Fruit fly (Drosophila melanogaster) S2 (cell line): ENCODE measurements around the gene CG10565.
A peak's percentile ranks its signal among the peaks of the same experiment; 100 is the strongest.

Source experiments
- CG8478 ChIP-seq: fragments of >200 bp; optimal IDR thresholded peaks from 2 replicates; lab custom pipeline; 2018
- CTCF ChIP-seq, 2 experiments: fragments of >200 bp; optimal IDR thresholded peaks; 2 replicates each; lab custom pipeline; 2018

CG10565 gene

DNA sequence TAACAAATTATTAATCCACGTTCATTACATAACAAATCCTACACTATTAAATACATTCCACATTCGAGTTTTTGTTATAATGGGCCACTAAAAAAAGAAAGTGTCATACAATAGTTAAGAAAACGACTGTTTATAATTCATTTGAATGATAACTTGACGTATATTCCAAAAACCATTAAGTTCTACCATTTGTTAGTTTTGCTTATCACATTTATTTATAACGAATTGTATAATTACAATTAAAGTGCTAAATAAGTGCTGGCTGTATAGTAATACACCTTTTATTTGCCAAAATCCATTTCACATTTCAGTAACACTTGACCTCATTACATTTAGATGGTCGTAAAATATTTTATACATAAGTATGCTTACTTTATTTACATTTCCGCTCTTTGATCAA, at the start of gene CG10565:
TSS of gene CG10565 (minus strand) at position 101 of the 400 bp plus-strand sequence.
- no peak for TF ChIP-seq CG8478 (lab: Kevin White, UChicago)
- no peak for TF ChIP-seq CTCF (optimal IDR thresholded peaks at IDR 0.05; lab: Kevin White, UChicago)

DNA sequence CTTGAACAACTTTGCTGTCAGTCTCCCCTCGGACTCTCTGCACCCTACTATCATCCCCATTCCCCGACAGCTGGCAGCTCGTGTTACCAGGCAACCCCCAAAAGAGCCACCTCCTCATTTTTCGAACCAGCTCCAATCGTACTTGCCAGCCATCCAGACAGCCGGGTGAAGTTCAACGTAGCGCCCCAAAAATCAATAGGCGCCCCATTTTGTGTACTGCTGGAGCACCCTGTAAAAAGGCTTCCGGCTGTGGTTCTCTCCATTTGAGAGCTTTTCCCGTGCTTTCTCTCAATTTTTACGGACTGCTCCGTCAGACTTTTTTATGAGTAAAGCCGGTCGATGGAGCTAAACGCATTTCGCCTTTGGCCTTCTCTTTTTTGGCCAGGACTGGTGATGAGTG, 49.5 kb upstream of the CG10565 start:
- TF ChIP-seq CG8478 (lab: Kevin White, UChicago) (no peak), CTCF (optimal IDR thresholded peaks at IDR 0.05; lab: Kevin White, UChicago) (no peak)

DNA sequence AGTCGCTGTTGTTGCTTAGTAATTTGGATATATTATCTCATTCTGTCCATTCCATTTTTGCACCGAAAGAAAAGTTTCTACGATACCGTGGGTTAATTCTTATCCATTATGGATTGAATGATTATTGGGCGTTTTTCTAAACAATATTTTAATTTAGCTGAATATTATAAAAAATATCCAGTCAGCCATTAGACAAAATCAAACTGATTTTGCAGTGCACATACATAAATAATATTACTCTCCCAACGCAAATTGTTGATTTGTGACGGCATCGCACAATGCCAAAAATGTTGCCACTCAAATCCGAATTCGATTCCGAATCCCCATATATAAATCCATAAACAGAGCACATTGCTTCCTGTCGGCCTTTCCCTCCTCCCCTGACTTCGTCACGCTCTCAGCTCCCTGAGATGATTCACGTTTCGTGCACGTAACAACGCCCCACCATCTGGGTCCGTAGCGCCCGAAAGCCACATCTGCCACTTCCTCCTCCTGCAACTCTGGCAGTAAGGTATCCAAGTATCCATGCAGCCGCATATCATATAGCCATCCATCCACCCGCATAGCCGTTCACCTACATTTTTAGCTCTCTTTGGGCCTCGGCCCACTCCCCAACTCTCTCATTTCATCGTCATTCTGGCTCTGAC, 40.9 kb upstream of the CG10565 start:
- TF ChIP-seq CG8478 (lab: Kevin White, UChicago) (no peak), CTCF (optimal IDR thresholded peaks at IDR 0.05; lab: Kevin White, UChicago) (no peak)

DNA sequence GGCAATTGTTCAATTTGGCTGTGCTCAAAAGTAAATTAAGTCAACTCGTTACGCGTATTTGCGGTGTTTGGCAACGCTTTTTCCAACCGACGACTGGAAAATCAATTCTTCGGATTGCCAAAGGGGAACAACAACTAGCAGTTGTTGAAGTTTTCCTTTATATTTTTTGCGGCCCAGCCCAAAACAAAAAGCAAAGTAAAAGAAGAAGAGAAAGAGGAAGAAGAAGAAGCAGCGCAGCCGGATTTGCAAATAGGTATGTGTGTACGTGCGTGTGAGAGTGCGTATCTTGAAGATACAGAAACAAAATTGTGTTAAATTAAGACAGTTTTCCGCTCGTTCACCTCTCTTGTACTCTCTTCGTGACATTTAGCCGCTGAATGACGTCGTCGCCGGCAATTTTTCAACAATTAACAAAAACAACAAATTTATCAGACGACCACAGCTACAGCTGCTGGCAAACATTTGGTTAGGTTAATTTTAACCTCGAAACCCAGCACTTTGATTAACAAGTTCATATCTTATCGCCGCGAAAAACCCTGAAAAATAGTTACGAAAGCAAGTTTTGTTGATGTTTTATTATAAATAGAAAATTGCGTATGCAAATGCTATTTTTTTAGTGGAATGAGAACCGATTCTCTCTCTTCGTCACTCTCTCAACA, 40.3 kb upstream of the CG10565 start:
- TF ChIP-seq CTCF (optimal IDR thresholded peaks at IDR 0.05; lab: Kevin White, UChicago) (no peak), CG8478 (lab: Kevin White, UChicago) (no peak)

DNA sequence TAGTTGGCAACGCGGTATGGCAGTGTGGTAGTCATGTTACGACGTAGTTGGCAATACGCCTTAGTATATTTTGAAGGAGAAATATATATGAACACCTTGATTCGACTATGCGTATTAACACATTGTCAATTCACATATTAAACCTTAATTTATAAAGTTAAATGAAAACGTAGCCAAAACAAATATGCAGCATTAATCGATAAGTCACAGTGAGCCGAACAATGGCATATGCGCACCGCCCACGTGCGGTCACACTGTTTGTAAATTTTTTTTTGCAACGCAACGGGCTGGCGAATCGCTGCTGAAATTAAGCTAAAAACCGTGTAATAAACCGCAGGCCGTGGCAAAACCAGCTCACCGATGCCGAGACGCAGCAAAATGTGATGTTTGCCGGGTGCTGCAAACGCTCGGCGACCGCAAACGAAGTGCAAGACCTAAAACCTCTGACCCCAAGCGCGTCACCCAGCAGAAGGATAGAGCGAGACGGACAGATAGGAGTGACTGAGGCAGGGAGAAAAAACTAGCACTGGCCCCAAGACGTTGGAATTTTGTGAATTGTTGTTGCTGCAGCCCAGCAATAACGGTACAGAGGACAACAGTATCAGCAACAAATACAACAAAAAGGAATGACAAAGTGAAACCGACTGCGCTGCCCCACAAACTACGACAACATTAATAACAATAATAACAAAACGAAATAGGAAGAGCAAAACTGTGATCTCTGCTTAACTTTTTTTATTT, 39.5 kb upstream of the CG10565 start:
- TF ChIP-seq CG8478 (lab: Kevin White, UChicago) (no peak), CTCF (optimal IDR thresholded peaks at IDR 0.05; lab: Kevin White, UChicago) (no peak)

DNA sequence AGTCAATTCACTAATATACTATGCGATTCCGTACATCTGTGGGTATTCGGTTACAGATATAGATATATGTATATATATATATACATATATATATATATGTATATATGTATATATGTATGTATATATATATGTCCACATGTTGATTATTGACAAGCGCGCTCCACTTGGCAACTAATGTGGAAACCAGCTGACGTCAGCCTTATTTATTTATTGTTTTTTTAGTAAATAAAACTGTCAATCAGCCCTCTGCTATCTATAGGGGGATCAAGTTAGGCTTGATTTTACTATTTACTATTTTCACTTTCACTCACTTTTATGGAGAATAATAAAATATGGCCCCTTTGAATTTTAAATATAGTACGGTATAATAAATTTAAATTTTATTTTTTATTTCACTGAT, 38.8 kb upstream of the CG10565 start:
- TF ChIP-seq CTCF (optimal IDR thresholded peaks at IDR 0.05; lab: Kevin White, UChicago) = no peak
- TF ChIP-seq CG8478 (lab: Kevin White, UChicago) = no peak

DNA sequence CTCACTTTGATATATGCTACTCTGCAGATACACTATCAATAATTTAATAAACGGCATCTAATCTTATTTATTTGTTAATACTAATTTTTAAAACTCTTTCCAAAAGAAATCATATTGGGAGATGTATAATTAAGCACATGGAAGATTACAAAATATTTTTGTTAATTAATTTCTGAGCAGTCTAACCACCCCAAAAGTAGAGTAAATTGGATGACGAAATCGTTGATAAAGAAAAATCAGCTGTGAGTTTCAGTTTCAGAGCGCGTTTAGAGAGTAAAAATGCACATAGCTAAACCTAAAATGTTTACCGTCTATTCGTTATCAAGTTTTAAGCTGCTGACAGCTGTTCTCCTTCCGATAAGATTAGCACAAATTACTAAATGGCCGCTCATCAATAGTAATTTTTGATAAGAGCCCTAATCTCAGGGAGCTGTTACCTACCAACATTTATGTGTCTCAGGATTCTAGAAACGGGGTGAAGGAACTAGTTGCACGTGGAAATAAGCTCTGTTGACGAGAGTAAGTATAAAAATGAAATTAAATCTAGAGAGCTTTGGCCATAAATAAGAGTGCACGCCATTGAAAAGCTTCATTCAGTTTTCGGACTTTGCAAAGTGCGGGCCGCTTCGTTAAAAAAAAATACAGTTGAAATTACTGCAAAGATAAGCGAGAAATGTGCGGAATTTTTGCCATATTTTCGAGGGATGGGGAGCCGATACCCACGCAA, 36.5 kb upstream of the CG10565 start, which contains the start of the genes chb and AsnS:
TSS of gene chb (plus strand) at position 327 of the 727 bp plus-strand sequence.
TSS of gene AsnS (plus strand) at position 592 of the 727 bp plus-strand sequence.
- TF ChIP-seq CG8478 (lab: Kevin White, UChicago) (no peak), CTCF (optimal IDR thresholded peaks at IDR 0.05; lab: Kevin White, UChicago) (no peak)

DNA sequence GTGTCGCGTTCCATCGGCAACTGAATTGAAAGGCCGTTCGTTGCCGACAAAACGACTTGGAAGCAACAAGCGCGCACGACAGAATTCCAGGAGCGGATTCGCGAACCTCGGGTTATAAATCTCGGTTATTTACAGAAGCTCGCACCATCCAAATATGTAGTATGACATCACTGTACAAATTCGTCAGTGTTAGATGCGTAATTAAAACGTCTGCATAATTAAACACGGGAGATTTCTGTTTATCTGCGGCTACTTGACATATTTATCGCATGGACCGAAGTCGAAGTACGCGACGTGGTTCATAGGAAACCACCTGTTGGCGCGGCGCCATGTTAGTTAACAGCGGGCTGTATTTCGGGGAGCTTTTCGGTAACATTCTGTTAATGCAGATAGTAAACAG, 35.8 kb upstream of the CG10565 start, which contains the start of gene Ac78C:
TSS of gene Ac78C (minus strand) at position 26 of the 400 bp plus-strand sequence.
- no peak for TF ChIP-seq CG8478 (lab: Kevin White, UChicago)
- no peak for TF ChIP-seq CTCF (optimal IDR thresholded peaks at IDR 0.05; lab: Kevin White, UChicago)

DNA sequence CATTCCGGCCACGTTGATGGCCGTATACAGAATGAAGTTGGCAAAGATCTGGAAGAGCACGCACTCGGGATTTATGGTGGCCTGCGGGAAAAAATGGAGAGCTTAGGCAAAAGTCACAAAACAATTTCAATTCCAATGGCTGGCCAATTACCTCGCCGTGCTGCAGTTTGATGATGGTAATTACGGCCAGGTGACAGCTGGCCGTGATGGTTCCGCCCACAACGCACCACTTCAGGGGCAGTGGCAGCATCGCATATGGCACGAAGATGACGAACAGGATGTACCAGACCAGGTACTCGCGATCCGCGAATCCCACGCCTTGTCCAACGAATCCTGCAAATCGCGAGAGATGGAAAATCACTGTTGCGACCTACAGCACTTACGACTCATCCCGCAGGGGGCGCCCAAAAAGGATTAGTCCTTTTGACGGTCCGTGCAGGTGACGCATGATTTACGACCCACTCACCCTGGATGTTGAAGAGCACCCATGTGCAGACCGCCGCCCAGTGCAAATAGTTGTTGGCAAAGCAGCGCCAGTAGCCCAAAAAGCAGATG, 9.8 kb upstream of the CG10565 start:
- TF ChIP-seq CG8478 (lab: Kevin White, UChicago) = no peak
- TF ChIP-seq CTCF (optimal IDR thresholded peaks at IDR 0.05; lab: Kevin White, UChicago) = no peak

DNA sequence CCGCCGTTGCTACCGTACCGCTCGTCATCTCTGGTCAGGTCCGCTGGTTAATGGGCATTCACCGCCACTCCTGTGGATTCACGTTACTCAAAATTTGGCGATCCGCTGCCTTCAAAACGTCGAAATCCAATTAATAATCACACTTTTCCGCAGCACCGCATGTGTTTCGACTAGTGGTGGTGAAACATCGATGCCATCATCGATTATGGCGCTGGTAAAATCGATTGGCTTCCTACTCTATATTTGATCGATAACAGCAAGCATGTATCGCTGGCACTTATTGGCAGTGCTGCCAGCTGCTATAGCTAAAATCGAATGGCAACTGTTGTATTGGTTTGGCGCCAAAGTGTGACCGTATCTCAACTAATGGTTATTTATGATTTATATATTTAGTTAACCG, 303 bp downstream of the CG10565 start:
- TF ChIP-seq CTCF (optimal IDR thresholded peaks at IDR 0.05; lab: Kevin White, UChicago) = peak in 1 of 2 experiments; percentile 46
- no peak for TF ChIP-seq CG8478 (lab: Kevin White, UChicago)

DNA sequence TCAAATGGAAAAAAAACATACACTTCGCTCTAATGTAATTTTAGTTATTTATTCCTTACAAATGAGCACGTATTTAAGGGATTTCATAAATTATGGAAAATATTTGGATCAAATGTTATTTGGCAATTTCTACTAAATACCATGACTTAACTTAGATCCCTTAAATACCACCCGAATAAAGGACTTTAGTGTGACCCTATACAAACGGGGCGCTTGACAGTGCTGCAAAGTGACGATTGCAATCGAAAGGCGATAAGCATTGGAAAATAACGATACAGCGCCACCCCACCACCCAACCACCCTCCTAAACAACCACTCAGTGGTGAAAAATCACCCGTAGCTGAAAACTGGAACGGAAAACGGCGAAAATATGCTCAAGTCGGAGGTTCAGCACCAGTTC, 4.7 kb downstream of the CG10565 start, which contains the start of gene ICA69:
TSS of gene ICA69 (plus strand) at position 20 of the 400 bp plus-strand sequence.
- TF ChIP-seq CTCF (optimal IDR thresholded peaks at IDR 0.05; lab: Kevin White, UChicago) = no peak
- no peak for TF ChIP-seq CG8478 (lab: Kevin White, UChicago)

DNA sequence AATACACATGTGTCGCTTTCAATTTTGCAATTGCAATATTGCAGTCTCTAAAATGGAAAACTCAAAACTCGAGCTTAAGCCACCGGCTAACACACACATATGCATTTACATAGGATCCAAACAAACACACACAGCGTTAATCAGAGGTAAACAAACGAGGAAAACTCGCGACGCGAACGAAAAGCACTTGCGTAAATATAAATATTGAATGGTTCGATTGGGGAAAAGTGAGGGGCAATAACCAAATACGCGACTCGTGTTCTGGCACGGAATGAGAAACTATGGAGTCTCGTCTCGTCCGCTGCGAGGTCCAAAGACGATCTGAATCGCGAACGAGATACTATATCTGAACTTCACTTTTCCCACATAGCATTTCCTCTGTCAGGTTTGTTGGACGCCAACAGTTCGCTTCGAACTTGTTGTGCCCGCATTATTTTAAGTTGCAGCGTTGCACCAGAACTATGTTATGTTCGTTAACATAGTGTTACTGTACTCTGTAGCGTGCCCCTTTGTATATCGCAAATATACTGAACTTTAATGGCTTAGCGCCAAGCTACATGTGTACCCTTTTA, 5.2 kb downstream of the CG10565 start, which contains the start of gene ko:
TSS of gene ko (minus strand) at position 321 of the 572 bp plus-strand sequence.
- TF ChIP-seq CG8478 (lab: Kevin White, UChicago) (no peak), CTCF (optimal IDR thresholded peaks at IDR 0.05; lab: Kevin White, UChicago) (no peak)

DNA sequence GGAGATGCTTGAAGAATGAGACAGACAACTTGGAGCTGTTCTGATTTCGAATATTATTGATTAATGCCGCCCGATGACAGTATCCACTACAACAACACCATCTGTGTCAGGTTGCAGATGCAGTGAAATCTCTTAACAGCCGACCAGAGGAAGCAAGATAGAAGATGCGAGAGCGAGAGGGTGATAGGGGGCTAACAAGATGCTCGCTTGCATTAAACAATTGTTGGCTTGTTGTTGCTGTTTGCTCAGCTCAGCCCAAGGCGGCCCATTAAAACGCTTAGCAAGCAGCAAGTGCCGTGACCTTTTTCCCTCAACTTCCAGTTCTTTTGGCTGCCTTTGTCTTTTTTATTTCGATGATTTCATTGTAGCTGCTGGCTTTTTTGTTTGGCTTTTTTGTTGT, 6.5 kb downstream of the CG10565 start:
- TF ChIP-seq CTCF (optimal IDR thresholded peaks at IDR 0.05; lab: Kevin White, UChicago) (no peak), CG8478 (lab: Kevin White, UChicago) (no peak)
